Worm (Caenorhabditis elegans) whole organism, L4/young adult: ENCODE measurements around the gene B0035.18.

Source experiments
- W03F9.2 ChIP-seq: fragments of 150-350 bp; optimal IDR thresholded peaks from 2 replicates; lab custom pipeline; 2014; ENCODE audit warnings: missing biosample characterization, missing genetic modification characterization
- dao-5 ChIP-seq: sonication (generic microtip); optimal IDR thresholded peaks from 2 replicates; lab custom pipeline; 2016; ENCODE audit warnings: missing genotype, missing genetic modification characterization, moderate library complexity, missing compliant biosample characterization

- TF ChIP-seq dao-5 (tag; lab: Kevin White, UChicago) (no peak), W03F9.2 (tag; lab: Kevin White, UChicago) (no peak)
These were observed 31.5 kb downstream of the B0035.18 start for ce11 chrIV:11351563-11351962.
